Worm (Caenorhabditis elegans): Measurements from ENCODE around the gene Y32H12A.6.

- TF ChIP-seq nhr-11 (tag; optimal IDR thresholded peaks at IDR 0.05) (no peak), fos-1 (tag; optimal IDR thresholded peaks at IDR 0.05) (no peak), ceh-16 (tag; optimal IDR thresholded peaks at IDR 0.05) (no peak), nhr-77 (tag; optimal IDR thresholded peaks at IDR 0.05) (no peak), lsy-12 (tag; optimal IDR thresholded peaks at IDR 0.05) (no peak), fkh-10 (GFP tag; optimal IDR thresholded peaks at IDR 0.05) (no peak), daf-12 (tag; optimal IDR thresholded peaks at IDR 0.05) (no peak), egl-27 (tag; optimal IDR thresholded peaks at IDR 0.05) (no peak), jun-1 (tag; optimal IDR thresholded peaks at IDR 0.05) (no peak)
Observed at ce11 chrIII:5413680-5414079, 31.7 kb upstream of the Y32H12A.6 start, which contains the start of gene grl-22.

All from whole organism, L3 larva.